Fruit fly (Drosophila melanogaster) whole organism, prepupa: ENCODE measurements around the gene betaNACtes1.

Experiments used
- Blimp-1 ChIP-seq: fragments of 200-800 bp; sonication (Bioruptor generic); optimal IDR thresholded peaks from 3 replicates; lab custom pipeline; 2017; ENCODE audit warnings: missing biosample characterization, missing genetic modification characterization, mild to moderate bottlenecking, moderate library complexity, missing genetic modification reagents
- CG16779 ChIP-seq: fragments of 200-800 bp; sonication (Bioruptor generic); optimal IDR thresholded peaks from 3 replicates; lab custom pipeline; 2017; ENCODE audit warnings: missing biosample characterization, mild to moderate bottlenecking, missing genetic modification characterization
- CG4318 ChIP-seq: fragments of 200-800 bp; sonication (Bioruptor generic); optimal IDR thresholded peaks from 3 replicates; lab custom pipeline; 2017; ENCODE audit warnings: missing biosample characterization, mild to moderate bottlenecking, missing genetic modification characterization
- dac ChIP-seq: fragments of 200-800 bp; sonication (Bioruptor generic); optimal IDR thresholded peaks from 2 replicates; lab custom pipeline; 2017; ENCODE audit warnings: missing biosample characterization, mild to moderate bottlenecking, missing genetic modification characterization
- lz ChIP-seq: fragments of 200-800 bp; sonication (Bioruptor generic); optimal IDR thresholded peaks from 3 replicates; lab custom pipeline; 2016; ENCODE audit warnings: missing biosample characterization, missing genetic modification characterization
- pdm3 ChIP-seq: fragments of 200-800 bp; sonication (Bioruptor generic); optimal IDR thresholded peaks from 3 replicates; lab custom pipeline; 2016; ENCODE audit warnings: missing biosample characterization, missing genetic modification characterization

dm6 chrX:14211250-14211944 is 39.0 kb upstream of the betaNACtes1 start:
- TF ChIP-seq pdm3 (GFP tag; lab: Kevin White, UChicago) (peak; percentile 55), lz (GFP tag; lab: Kevin White, UChicago) (no peak), CG16779 (tag; lab: Kevin White, UChicago) (no peak), Blimp-1 (no peak), dac (GFP tag; lab: Kevin White, UChicago) (no peak), CG4318 (GFP tag; lab: Kevin White, UChicago) (peak; percentile 40)
